Worm (Caenorhabditis elegans): Measurements from ENCODE around the gene C07C7.1.
A peak's percentile ranks its signal among the peaks of the same experiment; 100 is the strongest.

C07C7.1 gene

ce11 chrIV:9191183-9191582, 6.5 kb downstream of the C07C7.1 start (continued):
- no peak for TF ChIP-seq T26A5.8 (tag; optimal IDR thresholded peaks at IDR 0.05)
- no peak for TF ChIP-seq ceh-58 (GFP tag; IDR thresholded peaks at IDR 0.05)
- peak; percentile 29 for TF ChIP-seq lsy-27 (tag; optimal IDR thresholded peaks at IDR 0.05; ENCODE audit: borderline replicate concordance, insufficient read depth)
- TF ChIP-seq let-607 (tag; optimal IDR thresholded peaks at IDR 0.05), result peak in 1 of 2 experiments; percentile 46
- TF ChIP-seq Y56A3A.18 (GFP tag; IDR thresholded peaks at IDR 0.05), result 0 out of 2 replicates have a peak, but pooled peaks have one; percentile 26
- TF ChIP-seq pbrm-1 (GFP tag; IDR thresholded peaks at IDR 0.05), result 0 out of 2 replicates have a peak, but pooled peaks have one; percentile 50
- TF ChIP-seq chd-7 (tag; optimal IDR thresholded peaks at IDR 0.05), result no peak
- TF ChIP-seq lin-35 (GFP tag; optimal IDR thresholded peaks at IDR 0.05), result no peak
- TF ChIP-seq sdz-38 (tag; optimal IDR thresholded peaks at IDR 0.05), result no peak
- TF ChIP-seq dox-1 (GFP tag; IDR thresholded peaks at IDR 0.05), result no peak
- TF ChIP-seq tlf-1 (GFP tag; optimal IDR thresholded peaks at IDR 0.05), result no peak
- no peak for TF ChIP-seq akir-1 (GFP tag; optimal IDR thresholded peaks at IDR 0.05)
- peak; percentile 89 for TF ChIP-seq him-1 (tag; optimal IDR thresholded peaks at IDR 0.05)
- TF ChIP-seq atf-7 (tag; optimal IDR thresholded peaks at IDR 0.05), result no peak
- TF ChIP-seq hsf-1 (GFP tag; IDR thresholded peaks at IDR 0.05), result no peak
- no peak for TF ChIP-seq F52B5.7 (tag; optimal IDR thresholded peaks at IDR 0.05)
- TF ChIP-seq F10E7.11 (tag; optimal IDR thresholded peaks at IDR 0.05), result peak; percentile 30
- TF ChIP-seq nhr-179 (tag; optimal IDR thresholded peaks at IDR 0.05), result no peak
- TF ChIP-seq ztf-6 (GFP tag; IDR thresholded peaks at IDR 0.05), result no peak; the same call in 1 of the 2 replicates
- TF ChIP-seq attf-6 (GFP tag; IDR thresholded peaks at IDR 0.05), result peak; percentile 61; the same call in 1 of the 2 replicates
- peak; percentile 98 for TF ChIP-seq tbp1 (GFP tag; optimal IDR thresholded peaks at IDR 0.05)
- TF ChIP-seq sptf-2 (GFP tag; optimal IDR thresholded peaks at IDR 0.05), result no peak
- no peak for TF ChIP-seq F55B11.4 (tag; optimal IDR thresholded peaks at IDR 0.05; ENCODE audit: borderline replicate concordance, insufficient read depth)
- no peak for TF ChIP-seq ets-4 (GFP tag; optimal IDR thresholded peaks at IDR 0.05)
- no peak for TF ChIP-seq attf-5 (GFP tag; optimal IDR thresholded peaks at IDR 0.05)
- peak; percentile 90 for TF ChIP-seq ZK185.1 (tag; optimal IDR thresholded peaks at IDR 0.05; ENCODE audit: poor library complexity, severe bottlenecking)
- 0 out of 2 replicates have a peak, but pooled peaks have one; percentile 27 for TF ChIP-seq Y79H2A.3 (GFP tag; conservative IDR thresholded peaks at IDR 0.05)
- peak; percentile 4 for TF ChIP-seq dpl-1 (GFP tag; optimal IDR thresholded peaks at IDR 0.05)
- TF ChIP-seq C06A6.2 (GFP tag; conservative IDR thresholded peaks at IDR 0.05), result 0 out of 2 replicates have a peak, but pooled peaks have one; percentile 32
- TF ChIP-seq mcd-1 (GFP tag; IDR thresholded peaks at IDR 0.05), result no peak
- TF ChIP-seq cebp-1 (GFP tag; IDR thresholded peaks at IDR 0.05), result peak; percentile 52; the same call in 1 of the 2 replicates
- no peak for TF ChIP-seq cebp-1 (tag; optimal IDR thresholded peaks at IDR 0.05)
- TF ChIP-seq snpc-4 (GFP tag; optimal IDR thresholded peaks at IDR 0.05), result peak; percentile 68
- TF ChIP-seq snpc-4 (tag; optimal IDR thresholded peaks at IDR 0.05), result peak in 3 of 4 experiments; percentile 48 to 80 (median 69)
- no peak for TF ChIP-seq ccch-3 (GFP tag; optimal IDR thresholded peaks at IDR 0.05)
- no peak for TF ChIP-seq rcor-1 (GFP tag; IDR thresholded peaks at IDR 0.05)
- no peak for TF ChIP-seq nfya-2 (GFP tag; IDR thresholded peaks at IDR 0.05)
- no peak for TF ChIP-seq lag-1 (GFP tag; IDR thresholded peaks at IDR 0.05)
- TF ChIP-seq egrh-3 (GFP tag; IDR thresholded peaks at IDR 0.05), result no peak
- TF ChIP-seq hrde-1 (tag; optimal IDR thresholded peaks at IDR 0.05; ENCODE audit: borderline replicate concordance), result no peak
- TF ChIP-seq sea-2 (GFP tag; IDR thresholded peaks at IDR 0.05), result no peak
- TF ChIP-seq xnd-1 (tag; optimal IDR thresholded peaks at IDR 0.05), result no peak
- TF ChIP-seq ceh-100 (GFP tag; IDR thresholded peaks at IDR 0.05), result no peak
- no peak for TF ChIP-seq F57A8.1 (GFP tag; optimal IDR thresholded peaks at IDR 0.05)
- peak; percentile 75 for TF ChIP-seq snpc-3.4 (tag; optimal IDR thresholded peaks at IDR 0.05)
- no peak for TF ChIP-seq dpff-1 (tag; optimal IDR thresholded peaks at IDR 0.05)
- peak; percentile 33 for TF ChIP-seq F22D6.2 (tag; optimal IDR thresholded peaks at IDR 0.05)
- TF ChIP-seq nhr-80 (tag; optimal IDR thresholded peaks at IDR 0.05), result no peak
